Worm (Caenorhabditis elegans) whole organism, young adult: ENCODE measurements around the gene ints-11.

Experiments
- B0035.1 ChIP-seq: sonication (generic microtip); optimal IDR thresholded peaks from 2 replicates; lab custom pipeline; 2016; ENCODE audit warnings: missing genetic modification characterization, mild to moderate bottlenecking, missing compliant biosample characterization, missing genotype, missing genetic modification reagents
- B0261.1 ChIP-seq: sonication (generic microtip); optimal IDR thresholded peaks from 2 replicates; lab custom pipeline; 2016; ENCODE audit warnings: mild to moderate bottlenecking, missing genetic modification characterization, moderate library complexity, missing compliant biosample characterization
- D2030.7 ChIP-seq: fragments of 200-800 bp; sonication (Bioruptor generic); IDR thresholded peaks from 2 replicates; pipeline ENCODE4 v1.3.6; 2022; ENCODE audit warnings: missing genetic modification reagents, missing genetic modification characterization, missing compliant biosample characterization
- bed-1 ChIP-seq: fragments of 200-800 bp; sonication (Bioruptor generic); IDR thresholded peaks from 2 replicates; pipeline ENCODE4 v1.3.6; 2022; ENCODE audit warnings: missing genetic modification reagents, missing genetic modification characterization, missing compliant biosample characterization
- lin-35 ChIP-seq, 3 experiments: fragments of 150-350 bp in 2 of 3; sonication (generic microtip) in 1 of 3; optimal IDR thresholded peaks; 2 replicates each; lab custom pipeline; 2014 to 2018; ENCODE audit warnings: missing biosample characterization in 3 of 3, missing genetic modification characterization in 3 of 3, missing genetic modification reagents in 3 of 3
- mel-28 ChIP-seq: sonication (generic microtip); optimal IDR thresholded peaks from 2 replicates; lab custom pipeline; 2016; ENCODE audit warnings: borderline replicate concordance, mild to moderate bottlenecking, missing genetic modification characterization, missing compliant biosample characterization
- nhr-27 ChIP-seq: fragments of 200-800 bp; sonication (Bioruptor generic); optimal IDR thresholded peaks from 2 replicates; lab custom pipeline; 2018; ENCODE audit warnings: mild to moderate bottlenecking, missing genetic modification characterization, moderate library complexity, missing compliant biosample characterization
- unc-62 ChIP-seq: fragments of 150-350 bp; optimal IDR thresholded peaks from 2 replicates; lab custom pipeline; 2014; ENCODE audit warnings: missing biosample characterization, missing genetic modification reagents, missing genetic modification characterization

- no peak for TF ChIP-seq B0261.1
- no peak for TF ChIP-seq bed-1
- no peak for TF ChIP-seq B0035.1 (tag; lab: Kevin White, UChicago)
- TF ChIP-seq mel-28 (tag; lab: Kevin White, UChicago) = no peak
- no peak for TF ChIP-seq unc-62 (GFP tag; lab: Kevin White, UChicago)
- no peak for TF ChIP-seq D2030.7 (GFP tag; lab: Robert Waterston, UW)
- no peak for TF ChIP-seq lin-35 (GFP tag; optimal IDR thresholded peaks at IDR 0.05; lab: Kevin White, UChicago)
- TF ChIP-seq nhr-27 (tag; lab: Kevin White, UChicago) = no peak
Measured at ce11 chrII:8174148-8174547, 30.9 kb upstream of the ints-11 start.
